Fruit fly (Drosophila melanogaster): ENCODE results near the gene HLH4C.
A peak's percentile ranks its signal among the peaks of the same experiment; 100 is the strongest.

The HLH4C gene

dm6 chrX:4671194-4671626, 24.0 kb upstream of the HLH4C start:
- TF ChIP-seq CG32006 (GFP tag; optimal IDR thresholded peaks at IDR 0.05) = no peak
- no peak for TF ChIP-seq Hr4 (GFP tag; optimal IDR thresholded peaks at IDR 0.05)
- peak; percentile 0 for TF ChIP-seq fkh (GFP tag; optimal IDR thresholded peaks at IDR 0.05)
- TF ChIP-seq CG10669 (GFP tag; optimal IDR thresholded peaks at IDR 0.05) = peak; percentile 12
- TF ChIP-seq net (GFP tag; optimal IDR thresholded peaks at IDR 0.05) = no peak
- TF ChIP-seq ss (GFP tag; optimal IDR thresholded peaks at IDR 0.05) = peak; percentile 11 to 65
- TF ChIP-seq OdsH (GFP tag; optimal IDR thresholded peaks at IDR 0.05) = no peak
- peak; percentile 42 for TF ChIP-seq CG9139 (GFP tag; optimal IDR thresholded peaks at IDR 0.05)
- no peak for TF ChIP-seq Ets96B (tag; optimal IDR thresholded peaks at IDR 0.05)
- TF ChIP-seq CG6808 (GFP tag; optimal IDR thresholded peaks at IDR 0.05) = peak; percentile 53
- no peak for TF ChIP-seq CG6276 (GFP tag; optimal IDR thresholded peaks at IDR 0.05)
- TF ChIP-seq Lpt (GFP tag; optimal IDR thresholded peaks at IDR 0.05) = no peak
- TF ChIP-seq Eip78C (GFP tag) = peak; percentile 23
- TF ChIP-seq Sox102F (GFP tag; optimal IDR thresholded peaks at IDR 0.05) = peak; percentile 2
- TF ChIP-seq CG16779 (tag; optimal IDR thresholded peaks at IDR 0.05) = no peak
- TF ChIP-seq CG3032 (tag; optimal IDR thresholded peaks at IDR 0.05) = no peak
- no peak for TF ChIP-seq CG6854 (GFP tag; optimal IDR thresholded peaks at IDR 0.05)
- TF ChIP-seq CG34406 (GFP tag; optimal IDR thresholded peaks at IDR 0.05) = no peak
- TF ChIP-seq Eip75B (GFP tag; optimal IDR thresholded peaks at IDR 0.05) = no peak
- TF ChIP-seq CG6163 (GFP tag; IDR thresholded peaks at IDR 0.05) = peak; percentile 53

- TF ChIP-seq CG8119 (GFP tag; IDR thresholded peaks at IDR 0.05) (peak; percentile 41; the same call in 1 of the 3 replicates), CG11294 (GFP tag; IDR thresholded peaks at IDR 0.05) (no peak), dsx (GFP tag; optimal IDR thresholded peaks at IDR 0.05; ENCODE audit: poor library complexity, severe bottlenecking) (no peak), eg (GFP tag; IDR thresholded peaks at IDR 0.05) (0 out of 3 replicates have a peak, but pooled peaks have one; percentile 38), fkh (GFP tag; optimal IDR thresholded peaks at IDR 0.05) (peak; percentile 1), salr (GFP tag; optimal IDR thresholded peaks at IDR 0.05) (no peak), CG7368 (GFP tag; optimal IDR thresholded peaks at IDR 0.05) (no peak), CG6854 (GFP tag; optimal IDR thresholded peaks at IDR 0.05) (no peak), CG32006 (GFP tag; optimal IDR thresholded peaks at IDR 0.05) (peak; percentile 10), topi (GFP tag; optimal IDR thresholded peaks at IDR 0.05) (no peak), CG3919 (GFP tag; optimal IDR thresholded peaks at IDR 0.05) (no peak), CG10669 (GFP tag; optimal IDR thresholded peaks at IDR 0.05) (no peak), CG15336 (GFP tag; IDR thresholded peaks at IDR 0.05) (0 out of 2 replicates have a peak, but pooled peaks have one; percentile 36), pdm3 (GFP tag; optimal IDR thresholded peaks at IDR 0.05) (no peak)
Observed at dm6 chrX:4669438-4669837, 22.2 kb upstream of the HLH4C start.

dm6 chrX:4666650-4667360, 19.6 kb upstream of the HLH4C start, which contains the start of gene CG3009:
Gene CG3009, minus strand, starts transcription at chrX:4666700.
- TF ChIP-seq CG3919 (GFP tag; optimal IDR thresholded peaks at IDR 0.05) = peak; percentile 98
- peak; percentile 79 for TF ChIP-seq Eip93F (GFP tag; optimal IDR thresholded peaks at IDR 0.05)
- TF ChIP-seq acj6 (GFP tag; optimal IDR thresholded peaks at IDR 0.05) = peak; percentile 97
- peak; percentile 96 for TF ChIP-seq CG6854 (GFP tag; optimal IDR thresholded peaks at IDR 0.05)
- TF ChIP-seq CG6808 (GFP tag; optimal IDR thresholded peaks at IDR 0.05) = peak; percentile 95
- TF ChIP-seq eg (GFP tag; IDR thresholded peaks at IDR 0.05) = peak; percentile 98
- peak; percentile 94 for TF ChIP-seq CG3032 (tag; optimal IDR thresholded peaks at IDR 0.05)
- peak; percentile 97 for TF ChIP-seq CG11902 (GFP tag; optimal IDR thresholded peaks at IDR 0.05)
- peak; percentile 93 for TF ChIP-seq dsx (GFP tag; optimal IDR thresholded peaks at IDR 0.05; ENCODE audit: poor library complexity, severe bottlenecking)
- TF ChIP-seq CG9139 (GFP tag; optimal IDR thresholded peaks at IDR 0.05) = peak; percentile 93
- peak; percentile 97 for TF ChIP-seq dac (GFP tag; optimal IDR thresholded peaks at IDR 0.05)
- TF ChIP-seq ss (GFP tag; optimal IDR thresholded peaks at IDR 0.05) = peak; percentile 92 to 97
- peak; percentile 95 for TF ChIP-seq CG6276 (GFP tag; optimal IDR thresholded peaks at IDR 0.05)
- TF ChIP-seq CG6792 (GFP tag; optimal IDR thresholded peaks at IDR 0.05) = peak; percentile 99
- peak; percentile 95 for TF ChIP-seq CG16779 (tag; optimal IDR thresholded peaks at IDR 0.05)
- TF ChIP-seq CG8319 (GFP tag; optimal IDR thresholded peaks at IDR 0.05) = peak; percentile 97
- peak; percentile 96 for TF ChIP-seq Gug (GFP tag; IDR thresholded peaks at IDR 0.05)
- peak; percentile 97 for TF ChIP-seq OdsH (GFP tag; optimal IDR thresholded peaks at IDR 0.05)
- TF ChIP-seq CG34406 (GFP tag; optimal IDR thresholded peaks at IDR 0.05) = peak; percentile 97
- peak; percentile 95 for TF ChIP-seq fd59A (GFP tag; optimal IDR thresholded peaks at IDR 0.05)
- peak; percentile 99 for TF ChIP-seq esn (GFP tag; optimal IDR thresholded peaks at IDR 0.05)
- peak; percentile 95 for TF ChIP-seq fd85E (GFP tag; optimal IDR thresholded peaks at IDR 0.05)
- TF ChIP-seq CG8119 (GFP tag; IDR thresholded peaks at IDR 0.05) = peak; percentile 98
- peak; percentile 97 for TF ChIP-seq CG10631 (GFP tag; optimal IDR thresholded peaks at IDR 0.05)
- TF ChIP-seq CG7368 (GFP tag; optimal IDR thresholded peaks at IDR 0.05) = peak; percentile 98
- TF ChIP-seq Hr4 (GFP tag; optimal IDR thresholded peaks at IDR 0.05) = peak; percentile 97
- peak; percentile 96 for TF ChIP-seq Sox15 (GFP tag; optimal IDR thresholded peaks at IDR 0.05)
- TF ChIP-seq topi (GFP tag; optimal IDR thresholded peaks at IDR 0.05) = peak; percentile 99
- peak; percentile 98 for TF ChIP-seq Hr39 (GFP tag; optimal IDR thresholded peaks at IDR 0.05)
- TF ChIP-seq Ets21C (GFP tag; optimal IDR thresholded peaks at IDR 0.05) = peak; percentile 98

Measured in whole organism, prepupa.